Worm (Caenorhabditis elegans) whole organism, L2 larva: ENCODE data around the gene fbxa-152.

ENCODE experiments used
- lin-11 ChIP-seq: fragments of 150-350 bp; sonication (generic microtip); optimal IDR thresholded peaks from 2 replicates; lab custom pipeline; 2014; ENCODE audit warnings: missing biosample characterization, missing genetic modification characterization, inconsistent platforms, mixed read lengths
- unc-39 ChIP-seq: fragments of 150-350 bp; optimal IDR thresholded peaks from 2 replicates; lab custom pipeline; 2014; ENCODE audit warnings: missing biosample characterization, missing genetic modification characterization

- TF ChIP-seq lin-11 (tag; lab: Kevin White, UChicago) (no peak), unc-39 (no peak)
Observed at ce11 chrV:15621518-15621917, 19.4 kb upstream of the fbxa-152 start, which contains the start of gene C55A1.1.
